Worm (Caenorhabditis elegans) whole organism, midembryonic: ENCODE data around the gene M70.5.
A peak's percentile ranks its signal among the peaks of the same experiment; 100 is the strongest.

Source experiments
- T22C8.4 ChIP-seq: fragments of 200-800 bp; sonication (Bioruptor generic); IDR thresholded peaks from 2 replicates; pipeline ENCODE4 v1.3.6; 2022; ENCODE audit warnings: missing genetic modification characterization, missing compliant biosample characterization
- cog-1 ChIP-seq: sonication (generic microtip); optimal IDR thresholded peaks from 2 replicates; lab custom pipeline; 2016; ENCODE audit warnings: missing genetic modification characterization, missing compliant biosample characterization
- flt-1 ChIP-seq: fragments of 200-800 bp; sonication (Bioruptor generic); IDR thresholded peaks from 2 replicates; pipeline ENCODE4 v1.3.6; 2022; ENCODE audit warnings: missing genetic modification characterization, missing compliant biosample characterization
- ref-1 ChIP-seq: fragments of 200-800 bp; sonication (Bioruptor generic); conservative IDR thresholded peaks from 2 replicates; pipeline ENCODE4 v1.3.6; 2022; ENCODE audit warnings: missing genetic modification reagents, missing genetic modification characterization, missing compliant biosample characterization
- ztf-23 ChIP-seq: fragments of 200-800 bp; sonication (Bioruptor generic); IDR thresholded peaks from 2 replicates; pipeline ENCODE4 v1.3.6; 2022; ENCODE audit warnings: missing genetic modification reagents, missing genetic modification characterization, missing compliant biosample characterization
- ztf-29 ChIP-seq: fragments of 200-800 bp; sonication (Bioruptor generic); IDR thresholded peaks from 2 replicates; pipeline ENCODE4 v1.3.6; 2022; ENCODE audit warnings: missing genetic modification reagents, missing genetic modification characterization, missing compliant biosample characterization

DNA sequence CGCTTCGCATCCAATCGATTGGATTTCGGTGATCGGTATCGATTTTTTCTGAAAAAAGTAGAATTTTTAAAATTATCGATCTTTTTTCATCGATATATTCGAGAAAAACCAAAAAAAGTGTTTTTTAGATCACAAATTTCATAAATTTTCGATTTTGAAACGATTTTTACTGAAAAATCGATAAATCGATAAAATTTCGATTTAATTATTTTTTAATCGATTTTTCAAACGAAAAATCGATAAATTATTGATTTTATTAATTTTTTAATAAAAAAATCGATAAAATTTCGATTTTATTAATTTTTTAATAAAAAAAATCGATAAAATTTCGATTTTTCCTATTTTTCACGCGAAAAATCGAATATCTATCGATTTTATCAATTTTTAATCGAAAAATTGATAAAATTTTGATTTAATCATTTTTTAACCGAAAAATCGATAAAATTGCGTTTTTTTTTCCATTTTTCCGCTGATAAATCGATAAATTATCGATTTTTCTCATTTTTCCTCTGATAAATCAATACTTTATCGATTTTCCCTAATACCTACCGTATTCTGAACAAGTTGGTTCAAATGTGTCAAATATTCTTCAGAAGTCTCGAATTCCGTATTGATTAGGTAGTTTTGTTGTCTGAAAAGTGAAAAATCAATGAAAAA, 21.9 kb downstream of the M70.5 start:
- no peak for TF ChIP-seq flt-1 (GFP tag; lab: Robert Waterston, UW)
- no peak for TF ChIP-seq ztf-29 (GFP tag; lab: Robert Waterston, UW)
- no peak for TF ChIP-seq cog-1
- no peak for TF ChIP-seq ztf-23
- TF ChIP-seq T22C8.4 (GFP tag; lab: Robert Waterston, UW): peak; percentile 46
- TF ChIP-seq ref-1 (GFP tag; lab: Robert Waterston, UW): no peak
